Fruit fly (Drosophila melanogaster) whole organism, pupa: ENCODE measurements around the gene CG8135.

Experiments
- CG12605 ChIP-seq: fragments of 200-800 bp; sonication (Bioruptor generic); IDR thresholded peaks from 2 replicates; pipeline ENCODE4 v1.3.6; 2022; ENCODE audit warnings: missing biosample characterization, missing genetic modification characterization
- CG13204 ChIP-seq: fragments of 200-800 bp; sonication (Bioruptor generic); optimal IDR thresholded peaks from 2 replicates; lab custom pipeline; 2018; ENCODE audit warnings: missing biosample characterization, mild to moderate bottlenecking, missing genetic modification characterization, moderate library complexity
- CG32121 ChIP-seq: fragments of 200-800 bp; sonication (Bioruptor generic); IDR thresholded peaks from 2 replicates; pipeline ENCODE4 v1.3.6; 2022; ENCODE audit warnings: missing biosample characterization, missing genetic modification characterization
- CG34367 ChIP-seq: fragments of 200-800 bp; sonication (Bioruptor generic); optimal IDR thresholded peaks from 2 replicates; lab custom pipeline; 2018; ENCODE audit warnings: missing biosample characterization, mild to moderate bottlenecking, missing genetic modification characterization
- CG4496 ChIP-seq: fragments of 200-800 bp; sonication (Bioruptor generic); IDR thresholded peaks from 3 replicates; pipeline ENCODE4 v1.3.6; 2022; ENCODE audit warnings: missing biosample characterization, missing genetic modification characterization
- CG8159 ChIP-seq: fragments of 200-800 bp; sonication (Bioruptor generic); optimal IDR thresholded peaks from 3 replicates; lab custom pipeline; 2018; ENCODE audit warnings: missing biosample characterization, mild to moderate bottlenecking, missing genetic modification characterization, moderate library complexity
- CG8301 ChIP-seq: fragments of 200-800 bp; sonication (Bioruptor generic); optimal IDR thresholded peaks from 2 replicates; lab custom pipeline; 2018; ENCODE audit warnings: missing biosample characterization, mild to moderate bottlenecking, missing genetic modification characterization
- D1 ChIP-seq: fragments of 200-800 bp; sonication (Bioruptor generic); optimal IDR thresholded peaks from 2 replicates; lab custom pipeline; 2018; ENCODE audit warnings: missing biosample characterization, mild to moderate bottlenecking, missing genetic modification characterization, moderate library complexity
- EcR ChIP-seq: fragments of 200-800 bp; sonication (Bioruptor generic); optimal IDR thresholded peaks from 3 replicates; lab custom pipeline; 2019; ENCODE audit warnings: missing biosample characterization, missing genetic modification characterization, mild to moderate bottlenecking, moderate library complexity, missing genetic modification reagents
- Pif1B ChIP-seq: fragments of 200-800 bp; sonication (Bioruptor generic); optimal IDR thresholded peaks from 3 replicates; lab custom pipeline; 2016; ENCODE audit warnings: missing biosample characterization, missing genetic modification characterization
- Snoo ChIP-seq: fragments of 200-800 bp; sonication (Bioruptor generic); optimal IDR thresholded peaks from 3 replicates; lab custom pipeline; 2017; ENCODE audit warnings: missing biosample characterization, mild to moderate bottlenecking, missing genetic modification characterization, inconsistent platforms
- fd96Ca ChIP-seq: fragments of 200-800 bp; sonication (Bioruptor generic); IDR thresholded peaks from 3 replicates; pipeline ENCODE4 v1.3.6; 2022; ENCODE audit warnings: missing biosample characterization, missing genetic modification characterization
- rn ChIP-seq: fragments of 200-800 bp; sonication (Bioruptor generic); IDR thresholded peaks from 2 replicates; pipeline ENCODE4 v1.3.6; 2022; ENCODE audit warnings: missing biosample characterization, missing genetic modification characterization

DNA sequence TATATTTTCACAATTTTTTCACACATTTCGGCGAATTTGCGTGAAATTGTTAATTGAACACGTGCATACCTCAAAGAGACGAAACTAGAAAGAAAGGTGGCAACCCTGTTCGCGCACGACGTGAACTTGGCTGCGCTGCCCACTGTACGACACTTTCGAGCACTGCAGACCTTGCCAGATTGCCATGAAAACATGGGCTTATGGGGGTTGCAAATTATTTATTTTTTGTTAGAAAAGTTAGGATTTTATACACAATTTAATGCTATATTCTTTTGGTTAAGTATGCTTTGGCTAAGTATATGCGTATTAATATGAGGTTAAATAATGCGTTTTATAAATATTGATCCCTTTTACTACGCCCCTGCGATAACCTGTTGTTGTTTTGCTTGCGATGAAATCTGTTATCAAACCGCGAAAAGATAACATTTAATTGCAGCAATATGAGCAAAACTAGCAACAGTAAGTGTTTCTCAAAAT is 3.0 kb upstream of the CG8135 start, which contains the start of the genes RpL34b and CG8132:
- TF ChIP-seq CG13204 (GFP tag; lab: Kevin White, UChicago) (no peak), fd96Ca (peak; percentile 77; the same call in 2 of the 3 replicates), CG32121 (GFP tag; lab: Robert Waterston, UW) (peak; percentile 95), CG12605 (GFP tag; lab: Robert Waterston, UW) (peak; percentile 89), CG4496 (GFP tag; lab: Robert Waterston, UW) (peak; percentile 95), Pif1B (GFP tag; lab: Kevin White, UChicago) (no peak), CG8159 (peak; percentile 90), rn (GFP tag; lab: Robert Waterston, UW) (peak; percentile 86), D1 (tag; lab: Kevin White, UChicago) (no peak), CG34367 (tag; lab: Kevin White, UChicago) (peak; percentile 81), CG8301 (tag; lab: Kevin White, UChicago) (no peak), EcR (GFP tag; lab: Kevin White, UChicago) (peak; percentile 32), Snoo (tag; lab: Kevin White, UChicago) (peak; percentile 91)
